Worm (Caenorhabditis elegans): ENCODE data around the gene srj-14.

Gene srj-14

ce11 chrV:7356684-7357083, 12.8 kb upstream of the srj-14 start, which contains the start of gene C03G6.21:
TSS of gene C03G6.21 (minus strand) at chrV:7356784.
- TF ChIP-seq nhr-76 (tag; optimal IDR thresholded peaks at IDR 0.05) (no peak), elt-3 (tag; optimal IDR thresholded peaks at IDR 0.05) (no peak), pqm-1 (tag; optimal IDR thresholded peaks at IDR 0.05) (no peak), lin-39 (tag; optimal IDR thresholded peaks at IDR 0.05) (no peak), isw-1 (GFP tag; IDR thresholded peaks at IDR 0.05) (no peak), ztf-4 (tag; optimal IDR thresholded peaks at IDR 0.05) (no peak), egl-27 (tag; optimal IDR thresholded peaks at IDR 0.05) (no peak), sup-37 (GFP tag; optimal IDR thresholded peaks at IDR 0.05) (no peak), ztf-11 (tag; optimal IDR thresholded peaks at IDR 0.05) (no peak), lir-3 (tag; optimal IDR thresholded peaks at IDR 0.05; ENCODE audit: poor library complexity) (no peak), sptf-1 (tag; optimal IDR thresholded peaks at IDR 0.05) (no peak), fkh-4 (tag; optimal IDR thresholded peaks at IDR 0.05; ENCODE audit: borderline replicate concordance) (no peak)

DNA sequence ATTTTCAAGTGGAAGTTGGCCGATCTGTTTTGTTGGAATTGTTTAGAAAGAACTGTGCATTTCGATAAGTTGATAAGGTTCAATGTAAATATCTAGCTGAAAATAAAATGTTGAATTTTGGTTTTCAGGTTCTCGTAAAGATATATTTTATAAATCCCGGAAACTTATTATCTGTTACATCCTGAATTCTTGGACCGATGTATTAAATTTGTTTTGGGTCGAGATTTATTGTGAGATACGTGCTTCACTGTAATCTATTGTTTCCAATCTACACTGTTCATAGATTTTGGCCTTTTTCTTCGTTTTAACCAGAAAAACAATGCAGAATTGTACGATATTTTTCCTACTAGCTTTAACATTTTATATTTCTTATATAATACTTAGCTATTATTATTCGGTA, 12.4 kb upstream of the srj-14 start, which contains the start of gene C03G6.6:
C03G6.6 (plus strand) TSS at position 301 of the 400 bp plus-strand sequence.
- no peak for TF ChIP-seq aly-2 (tag; optimal IDR thresholded peaks at IDR 0.05)
- TF ChIP-seq mef-2 (tag; optimal IDR thresholded peaks at IDR 0.05), result no peak
- no peak for TF ChIP-seq ceh-82 (tag; optimal IDR thresholded peaks at IDR 0.05)
- no peak for TF ChIP-seq lir-3 (tag; optimal IDR thresholded peaks at IDR 0.05; ENCODE audit: poor library complexity)
- TF ChIP-seq elt-2 (tag; optimal IDR thresholded peaks at IDR 0.05), result no peak
- no peak for TF ChIP-seq jun-1 (tag; optimal IDR thresholded peaks at IDR 0.05)
- no peak for TF ChIP-seq tlp-1 (tag; optimal IDR thresholded peaks at IDR 0.05)
- TF ChIP-seq isw-1 (GFP tag; IDR thresholded peaks at IDR 0.05), result no peak

ce11 chrV:7361673-7362072, 7.8 kb upstream of the srj-14 start, which contains the start of gene cyp-35A1:
TSS of gene cyp-35A1 (minus strand) at chrV:7361773.
- TF ChIP-seq unc-86 (tag; optimal IDR thresholded peaks at IDR 0.05) (no peak), lin-39 (tag; optimal IDR thresholded peaks at IDR 0.05) (no peak), efl-1 (optimal IDR thresholded peaks at IDR 0.05) (no peak), efl-1 (GFP tag; optimal IDR thresholded peaks at IDR 0.05 in 1 of 2) (peak in 1 of 2 experiments; percentile 37)

DNA sequence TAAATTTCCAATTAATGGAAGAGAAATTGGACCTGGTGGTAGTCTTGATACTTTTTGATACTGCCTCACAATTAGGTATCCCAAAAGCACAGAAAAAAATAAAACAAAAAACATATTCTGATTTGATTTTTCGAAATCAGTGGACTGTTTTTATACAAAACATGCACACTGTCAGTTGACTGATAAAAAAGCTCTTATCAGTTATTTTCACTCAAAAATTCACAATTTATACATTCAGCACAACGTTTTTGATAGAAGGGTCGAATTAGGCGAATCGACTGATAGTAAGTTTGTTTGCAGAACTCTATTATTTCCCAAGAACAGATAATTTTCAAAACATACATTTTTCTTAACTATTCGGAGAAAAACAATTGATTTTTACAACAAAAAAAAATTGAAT, 5.4 kb upstream of the srj-14 start, which contains the start of gene cyp-35A2:
cyp-35A2 (minus strand) TSS at position 124 of the 400 bp plus-strand sequence.
- TF ChIP-seq snu-23 (GFP tag; optimal IDR thresholded peaks at IDR 0.05) (no peak), elt-2 (tag; optimal IDR thresholded peaks at IDR 0.05) (peak; percentile 90)

DNA sequence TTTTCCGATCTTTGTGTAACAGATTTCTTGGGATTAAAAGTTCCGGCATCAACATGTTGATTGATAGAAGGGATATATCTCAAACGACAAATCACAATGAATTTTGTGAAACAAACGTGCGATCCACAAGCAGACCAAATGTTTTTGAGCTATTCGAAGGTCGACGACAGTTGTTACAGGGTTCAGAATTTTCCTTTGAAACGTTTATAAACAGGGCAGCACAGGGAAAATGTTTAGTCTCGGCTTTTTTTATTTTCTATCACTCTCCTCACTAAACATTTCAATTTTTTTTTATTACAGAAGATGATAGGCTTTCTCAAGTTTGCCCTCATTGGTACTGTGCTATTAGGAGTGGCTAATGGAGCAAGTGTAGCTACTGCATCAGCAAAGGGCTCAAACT, 4.6 kb upstream of the srj-14 start, which contains the start of gene exc-13:
exc-13 (plus strand) TSS at position 301 of the 400 bp plus-strand sequence.
- TF ChIP-seq efl-1 (optimal IDR thresholded peaks at IDR 0.05), result no peak
- no peak for TF ChIP-seq efl-1 (GFP tag; optimal IDR thresholded peaks at IDR 0.05 in 1 of 2)
- peak; percentile 5 for TF ChIP-seq nhr-71 (tag; optimal IDR thresholded peaks at IDR 0.05)
- TF ChIP-seq fos-1 (tag; optimal IDR thresholded peaks at IDR 0.05), result no peak

ce11 chrV:7374090-7374489, 4.6 kb downstream of the srj-14 start, which contains the start of gene srx-56:
TSS of gene srx-56 (plus strand) at chrV:7374390.
- TF ChIP-seq efl-1 (optimal IDR thresholded peaks at IDR 0.05) (no peak), efl-1 (GFP tag; optimal IDR thresholded peaks at IDR 0.05 in 1 of 2) (no peak), fkh-8 (tag; optimal IDR thresholded peaks at IDR 0.05) (peak; percentile 50), lir-3 (tag; optimal IDR thresholded peaks at IDR 0.05; ENCODE audit: poor library complexity) (no peak), elt-3 (tag; optimal IDR thresholded peaks at IDR 0.05) (no peak)

DNA sequence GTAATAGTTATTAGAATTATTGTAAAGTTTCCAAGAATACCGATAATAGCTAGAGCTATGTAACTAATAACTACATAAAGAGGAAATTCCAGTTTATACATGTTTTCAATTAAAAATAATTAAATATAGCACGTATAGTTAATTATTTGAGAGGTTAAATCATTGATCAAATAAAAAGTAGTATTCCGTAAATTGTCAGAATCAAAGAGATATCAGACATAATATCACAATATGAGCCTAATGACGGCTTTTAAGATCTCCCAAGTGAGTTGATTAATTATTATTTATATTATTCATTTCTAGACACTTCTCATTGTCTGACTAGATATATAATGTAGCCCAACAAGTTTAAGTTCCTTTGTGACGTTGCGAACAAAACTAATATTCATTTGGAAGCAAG, 9.9 kb downstream of the srj-14 start, which contains the start of gene srsx-24:
srsx-24 (minus strand) TSS at position 101 of the 400 bp plus-strand sequence.
- TF ChIP-seq ceh-8 (GFP tag; optimal IDR thresholded peaks at IDR 0.05) (peak; percentile 40), nhr-28 (tag; optimal IDR thresholded peaks at IDR 0.05) (no peak)

DNA sequence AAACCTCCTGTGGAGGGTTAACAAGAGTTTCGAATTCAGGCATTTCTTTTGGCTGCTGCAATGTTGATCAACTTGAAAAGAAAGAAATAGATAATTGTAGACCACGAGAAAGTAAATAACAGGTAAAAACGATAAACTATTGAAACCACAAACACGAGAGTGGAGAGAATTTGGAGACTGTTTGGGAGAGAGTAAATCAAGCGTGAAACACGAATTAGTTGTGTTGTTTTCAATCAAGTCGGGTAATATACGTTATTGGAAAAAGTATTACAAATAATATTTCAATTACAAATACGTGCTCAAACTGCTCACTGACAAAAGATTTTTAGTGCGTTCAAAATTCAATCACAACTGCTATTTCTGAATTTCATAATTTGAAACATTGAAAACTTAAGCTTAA, 11.5 kb downstream of the srj-14 start, which contains the start of gene C03G6.17:
C03G6.17 (minus strand) TSS at position 101 of the 400 bp plus-strand sequence.
- TF ChIP-seq nhr-85 (tag) (peak; percentile 63), nhr-28 (tag; optimal IDR thresholded peaks at IDR 0.05) (no peak), irx-1 (tag; optimal IDR thresholded peaks at IDR 0.05) (no peak), dsc-1 (tag; optimal IDR thresholded peaks at IDR 0.05) (no peak), pag-3 (tag; optimal IDR thresholded peaks at IDR 0.05; ENCODE audit: borderline replicate concordance, insufficient read depth) (no peak), blmp-1 (tag; optimal IDR thresholded peaks at IDR 0.05) (peak; percentile 22), lir-3 (tag; optimal IDR thresholded peaks at IDR 0.05; ENCODE audit: poor library complexity) (no peak)
